Fruit fly (Drosophila melanogaster) whole organism, embryonic: ENCODE data around the gene Jhbp6.

Experiments
- Aef1 ChIP-seq: fragments of 200-800 bp; sonication (Bioruptor generic); IDR thresholded peaks from 3 replicates; pipeline ENCODE4 v1.3.6; 2022; ENCODE audit warnings: missing biosample characterization, missing genetic modification characterization
- Atf6 ChIP-seq: fragments of 200-800 bp; sonication (Bioruptor generic); IDR thresholded peaks from 2 replicates; pipeline ENCODE4 v1.3.6; 2022; ENCODE audit warnings: missing biosample characterization, missing genetic modification characterization
- BEAF-32 ChIP-seq: fragments of 200-800 bp; sonication (Bioruptor generic); optimal IDR thresholded peaks from 3 replicates; lab custom pipeline; 2017; ENCODE audit warnings: missing biosample characterization, missing genetic modification characterization, mild to moderate bottlenecking, moderate library complexity, missing genetic modification reagents
- CG11696 ChIP-seq: fragments of 200-800 bp; sonication (Bioruptor generic); IDR thresholded peaks from 2 replicates; pipeline ENCODE4 v1.3.6; 2022; ENCODE audit warnings: missing biosample characterization, missing genetic modification characterization
- CG12155 ChIP-seq: fragments of 200-800 bp; sonication (Bioruptor generic); optimal IDR thresholded peaks from 3 replicates; lab custom pipeline; 2016; ENCODE audit warnings: missing biosample characterization, missing genetic modification characterization
- CG15011 ChIP-seq: fragments of 200-800 bp; sonication (Bioruptor generic); optimal IDR thresholded peaks from 3 replicates; lab custom pipeline; 2018; ENCODE audit warnings: missing biosample characterization, mild to moderate bottlenecking, missing genetic modification characterization
- CG1529 ChIP-seq: fragments of 200-800 bp; sonication (Bioruptor generic); optimal IDR thresholded peaks from 3 replicates; lab custom pipeline; 2018; ENCODE audit warnings: missing biosample characterization, missing genetic modification characterization
- CG1602 ChIP-seq: fragments of 200-800 bp; sonication (Bioruptor generic); optimal IDR thresholded peaks from 3 replicates; lab custom pipeline; 2016; ENCODE audit warnings: missing biosample characterization, missing genetic modification characterization
- CG1792 ChIP-seq: fragments of 200-800 bp; sonication (Bioruptor generic); optimal IDR thresholded peaks from 2 replicates; lab custom pipeline; 2016; ENCODE audit warnings: missing biosample characterization, missing genetic modification characterization
- CG18476 ChIP-seq: fragments of 200-800 bp; sonication (Bioruptor generic); optimal IDR thresholded peaks from 2 replicates; lab custom pipeline; 2016; ENCODE audit warnings: missing biosample characterization, mild to moderate bottlenecking, missing genetic modification characterization
- CG3838 ChIP-seq: fragments of 200-800 bp; sonication (Bioruptor generic); optimal IDR thresholded peaks from 3 replicates; lab custom pipeline; 2016; ENCODE audit warnings: missing biosample characterization, missing genetic modification characterization
- CG4707 ChIP-seq: fragments of 200-800 bp; sonication (Bioruptor generic); optimal IDR thresholded peaks from 2 replicates; lab custom pipeline; 2018; ENCODE audit warnings: missing biosample characterization, mild to moderate bottlenecking, missing genetic modification characterization, moderate library complexity
- CG5245 ChIP-seq: fragments of 200-800 bp; sonication (Bioruptor generic); optimal IDR thresholded peaks from 3 replicates; lab custom pipeline; 2016; ENCODE audit warnings: missing biosample characterization, missing genetic modification characterization
- CG7987 ChIP-seq: fragments of 200-800 bp; sonication (Bioruptor generic); optimal IDR thresholded peaks from 2 replicates; lab custom pipeline; 2018; ENCODE audit warnings: missing biosample characterization, mild to moderate bottlenecking, missing genetic modification characterization, moderate library complexity
- CG8388 ChIP-seq: fragments of 200-800 bp; sonication (Bioruptor generic); optimal IDR thresholded peaks from 2 replicates; lab custom pipeline; 2019; ENCODE audit warnings: missing biosample characterization, mild to moderate bottlenecking, missing genetic modification characterization, moderate library complexity
- CG8924 ChIP-seq: fragments of 200-800 bp; optimal IDR thresholded peaks from 3 replicates; lab custom pipeline; 2019; ENCODE audit warnings: missing biosample characterization, mild to moderate bottlenecking, missing genetic modification characterization, moderate library complexity
- D19A ChIP-seq: fragments of 200-800 bp; optimal IDR thresholded peaks from 3 replicates; lab custom pipeline; 2019; ENCODE audit warnings: missing biosample characterization, mild to moderate bottlenecking, missing genetic modification characterization, moderate library complexity
- E2f1 ChIP-seq: fragments of 200-800 bp; sonication (Bioruptor generic); IDR thresholded peaks from 2 replicates; pipeline ENCODE4 v1.3.6; 2022; ENCODE audit warnings: missing biosample characterization, missing genetic modification characterization
- Elba2 ChIP-seq: fragments of 200-800 bp; sonication (Bioruptor generic); optimal IDR thresholded peaks from 3 replicates; lab custom pipeline; 2016; ENCODE audit warnings: missing biosample characterization, missing genetic modification characterization
- Fer2 ChIP-seq: fragments of 200-800 bp; sonication (Bioruptor generic); optimal IDR thresholded peaks from 2 replicates; lab custom pipeline; 2018; ENCODE audit warnings: missing biosample characterization, mild to moderate bottlenecking, missing genetic modification characterization, moderate library complexity
- Fer3 ChIP-seq: fragments of 200-800 bp; sonication (Bioruptor generic); optimal IDR thresholded peaks from 2 replicates; lab custom pipeline; 2018; ENCODE audit warnings: missing biosample characterization, mild to moderate bottlenecking, missing genetic modification characterization, moderate library complexity
- H15 ChIP-seq: fragments of 200-800 bp; sonication (Bioruptor generic); IDR thresholded peaks from 3 replicates; pipeline ENCODE4 v1.3.6; 2022; ENCODE audit warnings: missing biosample characterization, missing genetic modification characterization
- Hr3 ChIP-seq: fragments of 200-800 bp; sonication (Bioruptor generic); optimal IDR thresholded peaks from 3 replicates; lab custom pipeline; 2016; ENCODE audit warnings: missing biosample characterization, missing genetic modification characterization
- Hr39 ChIP-seq: fragments of >200 bp; optimal IDR thresholded peaks from 2 replicates; lab custom pipeline; 2017
- Hr78 ChIP-seq, 2 experiments: fragments of 200-800 bp in 1 of 2; fragments of >200 bp in 1 of 2; sonication (Bioruptor generic) in 1 of 2; optimal IDR thresholded peaks; 2 replicates each; lab custom pipeline; 2017 to 2019; ENCODE audit warnings: missing biosample characterization in 2 of 2, missing genetic modification characterization in 2 of 2, mild to moderate bottlenecking in 1 of 2, moderate library complexity in 1 of 2
- NK7.1 ChIP-seq: fragments of 200-800 bp; sonication (Bioruptor generic); optimal IDR thresholded peaks from 3 replicates; lab custom pipeline; 2016; ENCODE audit warnings: missing biosample characterization, missing genetic modification characterization
- Oaz ChIP-seq: fragments of 200-800 bp; sonication (Bioruptor generic); IDR thresholded peaks from 2 replicates; pipeline ENCODE4 v1.3.6; 2022; ENCODE audit warnings: missing biosample characterization, missing genetic modification characterization
- Opbp ChIP-seq: fragments of 200-800 bp; sonication (Bioruptor generic); IDR thresholded peaks from 3 replicates; pipeline ENCODE4 v1.3.6; 2022; ENCODE audit warnings: missing biosample characterization, missing genetic modification characterization; ENCODE audit not compliant: partially characterized antibody
- Rx ChIP-seq: fragments of 200-800 bp; sonication (Bioruptor generic); IDR thresholded peaks from 2 replicates; pipeline ENCODE4 v1.3.6; 2022; ENCODE audit warnings: missing biosample characterization, missing genetic modification characterization
- Scr ChIP-seq: fragments of 200-800 bp; sonication (Bioruptor generic); IDR thresholded peaks from 2 replicates; pipeline ENCODE4 v1.3.6; 2022; ENCODE audit warnings: missing biosample characterization, missing genetic modification characterization; ENCODE audit not compliant: partially characterized antibody
- Trl ChIP-seq, 3 experiments: fragments of >200 bp in 2 of 3; fragments of 200-800 bp in 1 of 3; sonication (Bioruptor generic) in 1 of 3; optimal IDR thresholded peaks; 2 replicates in 1 of 3; 3 replicates in 2 of 3; lab custom pipeline; 2016 to 2017; ENCODE audit warnings: missing biosample characterization in 1 of 3, missing genetic modification characterization in 1 of 3
- ase ChIP-seq: fragments of 200-800 bp; sonication (Bioruptor generic); IDR thresholded peaks from 3 replicates; pipeline ENCODE4 v1.3.6; 2022; ENCODE audit warnings: missing biosample characterization, missing genetic modification characterization
- chm ChIP-seq: fragments of 200-800 bp; sonication (Bioruptor generic); IDR thresholded peaks from 2 replicates; pipeline ENCODE4 v1.3.6; 2022; ENCODE audit warnings: missing biosample characterization, missing genetic modification characterization
- cwo ChIP-seq: fragments of 200-800 bp; sonication (Bioruptor generic); optimal IDR thresholded peaks from 3 replicates; lab custom pipeline; 2017; ENCODE audit warnings: missing biosample characterization, missing genetic modification characterization, mild to moderate bottlenecking, moderate library complexity, missing genetic modification reagents
- fd3F ChIP-seq: fragments of 200-800 bp; sonication (Bioruptor generic); optimal IDR thresholded peaks from 2 replicates; lab custom pipeline; 2018; ENCODE audit warnings: missing biosample characterization, mild to moderate bottlenecking, missing genetic modification characterization, moderate library complexity
- gfzf ChIP-seq: fragments of 200-800 bp; sonication (Bioruptor generic); optimal IDR thresholded peaks from 2 replicates; lab custom pipeline; 2016; ENCODE audit warnings: missing biosample characterization, mild to moderate bottlenecking, missing genetic modification characterization, moderate library complexity
- gsb-n ChIP-seq: fragments of 200-800 bp; sonication (Bioruptor generic); optimal IDR thresholded peaks from 3 replicates; lab custom pipeline; 2018; ENCODE audit warnings: missing biosample characterization, mild to moderate bottlenecking, missing genetic modification characterization
- hbn ChIP-seq: fragments of 200-800 bp; sonication (Bioruptor generic); IDR thresholded peaks from 2 replicates; pipeline ENCODE4 v1.3.6; 2022; ENCODE audit warnings: missing biosample characterization, missing genetic modification characterization; ENCODE audit not compliant: partially characterized antibody
- lbe ChIP-seq: fragments of 200-800 bp; sonication (Bioruptor generic); optimal IDR thresholded peaks from 2 replicates; lab custom pipeline; 2016; ENCODE audit warnings: missing biosample characterization, mild to moderate bottlenecking, missing genetic modification characterization
- lilli ChIP-seq: fragments of 200-800 bp; sonication (Bioruptor generic); optimal IDR thresholded peaks from 3 replicates; lab custom pipeline; 2016; ENCODE audit warnings: missing biosample characterization, missing genetic modification characterization
- nmo ChIP-seq: fragments of 200-800 bp; sonication (Bioruptor generic); optimal IDR thresholded peaks from 2 replicates; lab custom pipeline; 2018; ENCODE audit warnings: missing biosample characterization, mild to moderate bottlenecking, missing genetic modification characterization, moderate library complexity
- pb ChIP-seq: fragments of 200-800 bp; sonication (Bioruptor generic); optimal IDR thresholded peaks from 3 replicates; lab custom pipeline; 2016; ENCODE audit warnings: missing biosample characterization, missing genetic modification characterization
- sens-2 ChIP-seq: fragments of 200-800 bp; sonication (Bioruptor generic); IDR thresholded peaks from 2 replicates; pipeline ENCODE4 v1.3.6; 2022; ENCODE audit warnings: missing biosample characterization, missing genetic modification characterization
- sim ChIP-seq: fragments of 200-800 bp; sonication (Bioruptor generic); IDR thresholded peaks from 2 replicates; pipeline ENCODE4 v1.3.6; 2022; ENCODE audit warnings: missing biosample characterization, missing genetic modification characterization
- ssp ChIP-seq: fragments of 200-800 bp; sonication (Bioruptor generic); IDR thresholded peaks from 2 replicates; pipeline ENCODE4 v1.3.6; 2022; ENCODE audit warnings: missing biosample characterization, missing genetic modification characterization
- tap ChIP-seq: fragments of 200-800 bp; optimal IDR thresholded peaks from 3 replicates; lab custom pipeline; 2019; ENCODE audit warnings: missing biosample characterization, mild to moderate bottlenecking, missing genetic modification characterization, moderate library complexity
- toy ChIP-seq: fragments of 200-800 bp; sonication (Bioruptor generic); IDR thresholded peaks from 2 replicates; pipeline ENCODE4 v1.3.6; 2022; ENCODE audit warnings: missing biosample characterization, missing genetic modification characterization
- trem ChIP-seq: fragments of 200-800 bp; optimal IDR thresholded peaks from 3 replicates; lab custom pipeline; 2019; ENCODE audit warnings: missing biosample characterization, mild to moderate bottlenecking, missing genetic modification characterization, moderate library complexity
- unpg ChIP-seq: fragments of 200-800 bp; sonication (Bioruptor generic); optimal IDR thresholded peaks from 3 replicates; lab custom pipeline; 2018; ENCODE audit warnings: missing biosample characterization, mild to moderate bottlenecking, missing genetic modification characterization, moderate library complexity

The Jhbp6 gene

DNA sequence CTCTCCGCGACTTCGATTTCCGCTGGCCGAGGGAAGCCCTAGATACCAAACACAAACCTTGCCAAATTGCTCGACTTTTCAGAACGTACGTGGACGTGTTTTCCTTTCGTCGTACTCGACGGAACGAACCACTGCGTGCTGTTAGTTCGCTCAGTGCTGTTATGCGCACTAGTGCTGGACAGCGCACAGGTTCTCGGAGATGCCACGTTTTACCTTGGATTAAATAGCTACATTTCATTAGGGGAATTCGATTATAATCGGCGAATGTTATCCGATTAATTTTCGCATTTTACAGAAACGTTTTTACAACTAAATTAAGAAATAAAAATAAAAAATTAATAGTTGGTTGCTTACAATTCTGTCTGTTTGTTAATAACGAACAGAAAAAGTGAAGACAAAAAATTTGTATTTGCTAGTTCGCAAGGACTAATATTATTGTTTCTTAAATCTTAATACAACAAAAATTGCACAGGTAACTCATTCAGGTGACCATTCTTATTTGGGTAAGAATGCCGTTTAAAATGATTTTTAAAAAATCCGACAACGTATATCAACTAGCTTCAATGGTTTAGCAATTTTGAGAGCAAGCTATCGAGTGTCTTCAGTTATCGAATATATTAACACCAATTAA, 47.5 kb downstream of the Jhbp6 start, which contains the start of the genes ArfGAP3 and CG32452 (continued):
- TF ChIP-seq Oaz (peak; percentile 70), hbn (peak; percentile 67), sens-2 (GFP tag; lab: Robert Waterston, UW) (no peak), chm (GFP tag; lab: Robert Waterston, UW) (peak; percentile 53; the same call in 1 of the 2 replicates), Aef1 (peak; percentile 68), trem (tag; lab: Kevin White, UChicago) (peak; percentile 76), CG15011 (GFP tag; lab: Kevin White, UChicago) (peak; percentile 21), tap (tag; lab: Kevin White, UChicago) (peak; percentile 60), ase (GFP tag; lab: Robert Waterston, UW) (peak; percentile 65), D19A (tag; lab: Kevin White, UChicago) (peak; percentile 66), CG1529 (peak; percentile 29), lilli (GFP tag; lab: Kevin White, UChicago) (peak; percentile 86), CG4707 (GFP tag; lab: Kevin White, UChicago) (no peak), Opbp (GFP tag; lab: Robert Waterston, UW) (peak; percentile 67; the same call in 2 of the 3 replicates), unpg (GFP tag; lab: Kevin White, UChicago) (peak; percentile 68), Hr39 (lab: Kevin White, UChicago) (no peak), CG1792 (peak; percentile 44), CG1602 (GFP tag; lab: Kevin White, UChicago) (peak; percentile 74), Rx (peak; percentile 53; the same call in 1 of the 2 replicates), Elba2 (GFP tag; lab: Kevin White, UChicago) (no peak), BEAF-32 (GFP tag; lab: Kevin White, UChicago) (peak; percentile 75), cwo (GFP tag; lab: Kevin White, UChicago) (peak; percentile 22), E2f1 (GFP tag; lab: Robert Waterston, UW) (peak; percentile 31; the same call in 1 of the 2 replicates), nmo (GFP tag; lab: Kevin White, UChicago) (peak; percentile 80), Atf6 (GFP tag; lab: Robert Waterston, UW) (peak; percentile 67), CG7987 (GFP tag; lab: Kevin White, UChicago) (no peak), Fer2 (tag; lab: Kevin White, UChicago) (peak; percentile 47), CG8924 (tag; lab: Kevin White, UChicago) (peak; percentile 82), gfzf (GFP tag; lab: Kevin White, UChicago) (peak; percentile 23), pb (no peak), fd3F (GFP tag; lab: Kevin White, UChicago) (peak; percentile 64), toy (GFP tag; lab: Robert Waterston, UW) (no peak), H15 (peak; percentile 62; the same call in 1 of the 3 replicates), CG11696 (GFP tag; lab: Robert Waterston, UW) (no peak; the same call in 1 of the 2 replicates), Trl (optimal IDR thresholded peaks at IDR 0.05; lab: Kevin White, UChicago) (no peak), Trl (GFP tag; optimal IDR thresholded peaks at IDR 0.05; lab: Kevin White, UChicago) (peak; percentile 55), Hr3 (GFP tag; lab: Kevin White, UChicago) (peak; percentile 67), sim (GFP tag; lab: Robert Waterston, UW) (no peak), Hr78 (GFP tag; optimal IDR thresholded peaks at IDR 0.05; lab: Kevin White, UChicago) (no peak), CG5245 (GFP tag; lab: Kevin White, UChicago) (peak; percentile 30), NK7.1 (no peak), lbe (GFP tag; lab: Kevin White, UChicago) (peak; percentile 31), CG3838 (GFP tag; lab: Kevin White, UChicago) (peak; percentile 54), CG8388 (peak; percentile 57), gsb-n (tag; lab: Kevin White, UChicago) (peak; percentile 68), CG12155 (peak; percentile 78), Fer3 (tag; lab: Kevin White, UChicago) (peak; percentile 78), Scr (GFP tag; lab: Robert Waterston, UW) (peak; percentile 75), CG18476 (GFP tag; lab: Kevin White, UChicago) (peak; percentile 69), ssp (GFP tag; lab: Robert Waterston, UW) (peak; percentile 74)
